Fruit fly (Drosophila melanogaster) whole organism, adult: ENCODE measurements around the gene mRpS14.

Source experiments
- CG11617 ChIP-seq: fragments of 200-800 bp; sonication (Bioruptor generic); optimal IDR thresholded peaks from 2 replicates; lab custom pipeline; 2017; ENCODE audit warnings: mild to moderate bottlenecking, missing biosample characterization, missing genetic modification reagents, missing genetic modification characterization
- CG33017 ChIP-seq: fragments of 200-800 bp; sonication (Bioruptor generic); optimal IDR thresholded peaks from 2 replicates; lab custom pipeline; 2018; ENCODE audit warnings: missing biosample characterization, mild to moderate bottlenecking, missing genetic modification characterization, moderate library complexity
- CG7045 ChIP-seq: fragments of 200-800 bp; sonication (Bioruptor generic); optimal IDR thresholded peaks from 2 replicates; lab custom pipeline; 2017; ENCODE audit warnings: missing biosample characterization, mild to moderate bottlenecking, missing genetic modification characterization
- CG7101 ChIP-seq: fragments of 200-800 bp; sonication (Bioruptor generic); optimal IDR thresholded peaks from 2 replicates; lab custom pipeline; 2018; ENCODE audit warnings: missing biosample characterization, mild to moderate bottlenecking, missing genetic modification characterization, moderate library complexity
- Hr96 ChIP-seq: fragments of 200-800 bp; sonication (Bioruptor generic); optimal IDR thresholded peaks from 2 replicates; lab custom pipeline; 2016; ENCODE audit warnings: missing biosample characterization, missing genetic modification characterization
- bab1 ChIP-seq: fragments of 200-800 bp; sonication (Bioruptor generic); optimal IDR thresholded peaks from 3 replicates; lab custom pipeline; 2019; ENCODE audit warnings: missing biosample characterization, mild to moderate bottlenecking, missing genetic modification characterization, moderate library complexity
- cic ChIP-seq: fragments of 200-800 bp; sonication (Bioruptor generic); optimal IDR thresholded peaks from 2 replicates; lab custom pipeline; 2017; ENCODE audit warnings: missing biosample characterization, mild to moderate bottlenecking, missing genetic modification characterization, moderate library complexity
- kay ChIP-seq: fragments of 200-800 bp; sonication (Bioruptor generic); peaks from one replicate; lab custom pipeline; 2016; ENCODE audit warnings: missing biosample characterization, missing genetic modification characterization, borderline replicate concordance
- ovo ChIP-seq: fragments of 200-800 bp; sonication (Bioruptor generic); optimal IDR thresholded peaks from 2 replicates; lab custom pipeline; 2016; ENCODE audit warnings: missing biosample characterization, missing genetic modification characterization
- tj ChIP-seq: fragments of 200-800 bp; sonication (Bioruptor generic); optimal IDR thresholded peaks from 3 replicates; lab custom pipeline; 2017; ENCODE audit warnings: missing biosample characterization, mild to moderate bottlenecking, missing genetic modification characterization, moderate library complexity
- toe ChIP-seq: fragments of 200-800 bp; sonication (Bioruptor generic); optimal IDR thresholded peaks from 2 replicates; lab custom pipeline; 2016; ENCODE audit warnings: missing biosample characterization, missing genetic modification characterization

Gene mRpS14

dm6 chrX:19448297-19448696, 31.7 kb downstream of the mRpS14 start:
- TF ChIP-seq CG7045 (GFP tag; lab: Kevin White, UChicago) (no peak), bab1 (GFP tag; lab: Kevin White, UChicago) (no peak), Hr96 (GFP tag; lab: Kevin White, UChicago) (no peak), CG33017 (tag; lab: Kevin White, UChicago) (no peak), toe (GFP tag; lab: Kevin White, UChicago) (no peak), tj (no peak)

DNA sequence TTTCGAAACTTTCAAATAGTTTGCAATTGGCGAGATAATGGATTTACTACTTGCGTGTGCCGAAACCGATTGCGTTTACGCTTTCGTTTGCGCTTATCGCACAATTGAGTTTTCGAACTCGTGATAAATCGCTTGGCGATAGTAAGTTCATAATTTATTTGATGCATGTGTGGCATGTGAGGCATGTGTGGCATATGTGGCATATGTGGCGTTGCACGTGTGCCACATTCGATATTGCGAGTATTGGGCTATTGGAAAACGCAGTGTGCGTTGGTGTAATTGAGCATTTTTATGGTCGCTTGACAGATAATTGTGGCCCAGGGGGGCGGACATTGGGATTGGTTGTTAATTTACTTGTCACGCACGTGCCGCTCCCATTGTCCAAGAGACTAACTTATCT, 46.3 kb downstream of the mRpS14 start:
- TF ChIP-seq CG7045 (GFP tag; lab: Kevin White, UChicago) = no peak
- TF ChIP-seq CG11617 (GFP tag; lab: Kevin White, UChicago) = no peak
- no peak for TF ChIP-seq ovo (GFP tag; lab: Kevin White, UChicago)
- TF ChIP-seq Hr96 (GFP tag; lab: Kevin White, UChicago) = no peak
- no peak for TF ChIP-seq toe (GFP tag; lab: Kevin White, UChicago)
- no peak for TF ChIP-seq CG7101 (tag; lab: Kevin White, UChicago)
- TF ChIP-seq CG33017 (tag; lab: Kevin White, UChicago) = no peak
- no peak for TF ChIP-seq kay (GFP tag; lab: Kevin White, UChicago)
- no peak for TF ChIP-seq cic (GFP tag; lab: Kevin White, UChicago)
